Fruit fly (Drosophila melanogaster) whole organism, embryonic: ENCODE results near the gene CG13124.
A peak's percentile ranks its signal among the peaks of the same experiment; 100 is the strongest.

Source experiments
- Bgb ChIP-seq: fragments of 200-800 bp; sonication (Bioruptor generic); IDR thresholded peaks from 2 replicates; pipeline ENCODE4 v1.3.6; 2022; ENCODE audit warnings: missing biosample characterization, missing genetic modification characterization; ENCODE audit not compliant: partially characterized antibody
- BtbVII ChIP-seq: fragments of 200-800 bp; sonication (Bioruptor generic); optimal IDR thresholded peaks from 3 replicates; lab custom pipeline; 2017; ENCODE audit warnings: missing biosample characterization, mild to moderate bottlenecking, missing genetic modification characterization
- C15 ChIP-seq: fragments of 200-800 bp; sonication (Bioruptor generic); IDR thresholded peaks from 3 replicates; pipeline ENCODE4 v1.3.6; 2022; ENCODE audit warnings: missing biosample characterization, missing genetic modification characterization
- CG1024 ChIP-seq: fragments of 200-800 bp; sonication (Bioruptor generic); IDR thresholded peaks from 2 replicates; pipeline ENCODE4 v1.3.6; 2022; ENCODE audit warnings: missing biosample characterization, missing genetic modification characterization
- CG10267 ChIP-seq: fragments of 200-800 bp; sonication (Bioruptor generic); optimal IDR thresholded peaks from 2 replicates; lab custom pipeline; 2018; ENCODE audit warnings: missing biosample characterization, mild to moderate bottlenecking, missing genetic modification characterization, moderate library complexity
- CG11560 ChIP-seq: fragments of 200-800 bp; sonication (Bioruptor generic); IDR thresholded peaks from 3 replicates; pipeline ENCODE4 v1.3.6; 2022; ENCODE audit warnings: missing biosample characterization, missing genetic modification characterization
- CG12769 ChIP-seq: fragments of 200-800 bp; sonication (Bioruptor generic); optimal IDR thresholded peaks from 2 replicates; lab custom pipeline; 2019; ENCODE audit warnings: missing biosample characterization, mild to moderate bottlenecking, missing genetic modification characterization, moderate library complexity
- CG1529 ChIP-seq: fragments of 200-800 bp; sonication (Bioruptor generic); optimal IDR thresholded peaks from 3 replicates; lab custom pipeline; 2018; ENCODE audit warnings: missing biosample characterization, missing genetic modification characterization
- CG16779 ChIP-seq: fragments of 200-800 bp; sonication (Bioruptor generic); IDR thresholded peaks from 2 replicates; pipeline ENCODE4 v1.3.6; 2022; ENCODE audit warnings: missing biosample characterization, missing genetic modification characterization
- CG17328 ChIP-seq: fragments of 200-800 bp; sonication (Bioruptor generic); IDR thresholded peaks from 2 replicates; pipeline ENCODE4 v1.3.6; 2022; ENCODE audit warnings: missing biosample characterization, missing genetic modification characterization
- CG33557 ChIP-seq: fragments of 200-800 bp; sonication (Bioruptor generic); optimal IDR thresholded peaks from 2 replicates; lab custom pipeline; 2019; ENCODE audit warnings: missing biosample characterization, mild to moderate bottlenecking, missing genetic modification characterization, moderate library complexity
- CG3407 ChIP-seq: fragments of 200-800 bp; sonication (Bioruptor generic); optimal IDR thresholded peaks from 2 replicates; lab custom pipeline; 2018; ENCODE audit warnings: missing biosample characterization, mild to moderate bottlenecking, missing genetic modification characterization
- CG4360 ChIP-seq: fragments of 200-800 bp; sonication (Bioruptor generic); IDR thresholded peaks from 2 replicates; pipeline ENCODE4 v1.3.6; 2022; ENCODE audit warnings: missing biosample characterization, missing genetic modification characterization
- CG6254 ChIP-seq: fragments of 200-800 bp; sonication (Bioruptor generic); optimal IDR thresholded peaks from 3 replicates; lab custom pipeline; 2017; ENCODE audit warnings: mild to moderate bottlenecking, missing biosample characterization, missing genetic modification reagents, missing genetic modification characterization
- CG6272 ChIP-seq: fragments of 200-800 bp; sonication (Bioruptor generic); IDR thresholded peaks from 2 replicates; pipeline ENCODE4 v1.3.6; 2022; ENCODE audit warnings: missing biosample characterization, missing genetic modification characterization
- CG7963 ChIP-seq: fragments of 200-800 bp; sonication (Bioruptor generic); IDR thresholded peaks from 3 replicates; pipeline ENCODE4 v1.3.6; 2022; ENCODE audit warnings: missing biosample characterization, missing genetic modification characterization; ENCODE audit not compliant: partially characterized antibody
- CG9609 ChIP-seq: fragments of 200-800 bp; sonication (Bioruptor generic); optimal IDR thresholded peaks from 3 replicates; lab custom pipeline; 2016; ENCODE audit warnings: missing biosample characterization, missing genetic modification characterization
- Deaf1 ChIP-seq: fragments of 200-800 bp; optimal IDR thresholded peaks from 3 replicates; lab custom pipeline; 2019; ENCODE audit warnings: missing biosample characterization, mild to moderate bottlenecking, missing genetic modification characterization, moderate library complexity
- H15 ChIP-seq: fragments of 200-800 bp; sonication (Bioruptor generic); IDR thresholded peaks from 3 replicates; pipeline ENCODE4 v1.3.6; 2022; ENCODE audit warnings: missing biosample characterization, missing genetic modification characterization
- HLH3B ChIP-seq: fragments of 200-800 bp; sonication (Bioruptor generic); IDR thresholded peaks from 2 replicates; pipeline ENCODE4 v1.3.6; 2022; ENCODE audit warnings: missing biosample characterization, missing genetic modification characterization
- HLH4C ChIP-seq: fragments of 200-800 bp; sonication (Bioruptor generic); IDR thresholded peaks from 3 replicates; pipeline ENCODE4 v1.3.6; 2022; ENCODE audit warnings: missing biosample characterization, missing genetic modification characterization; ENCODE audit not compliant: partially characterized antibody
- Hr39 ChIP-seq: fragments of >200 bp; optimal IDR thresholded peaks from 2 replicates; lab custom pipeline; 2017
- Kr ChIP-seq: fragments of 200-800 bp; sonication (Bioruptor generic); optimal IDR thresholded peaks from 2 replicates; lab custom pipeline; 2017; ENCODE audit warnings: missing biosample characterization, mild to moderate bottlenecking, missing genetic modification characterization
- Nf-YB ChIP-seq: fragments of 200-800 bp; sonication (Bioruptor generic); optimal IDR thresholded peaks from 3 replicates; lab custom pipeline; 2019; ENCODE audit warnings: missing biosample characterization, mild to moderate bottlenecking, missing genetic modification characterization, moderate library complexity
- Optix ChIP-seq: fragments of 200-800 bp; sonication (Bioruptor generic); IDR thresholded peaks from 3 replicates; pipeline ENCODE4 v1.3.6; 2022; ENCODE audit warnings: missing biosample characterization, missing genetic modification characterization
- Ravus ChIP-seq: fragments of 200-800 bp; sonication (Bioruptor generic); IDR thresholded peaks from 2 replicates; pipeline ENCODE4 v1.3.6; 2022; ENCODE audit warnings: missing biosample characterization, missing genetic modification characterization
- Rx ChIP-seq: fragments of 200-800 bp; sonication (Bioruptor generic); IDR thresholded peaks from 2 replicates; pipeline ENCODE4 v1.3.6; 2022; ENCODE audit warnings: missing biosample characterization, missing genetic modification characterization
- Sox102F ChIP-seq: fragments of 200-800 bp; sonication (Bioruptor generic); optimal IDR thresholded peaks from 2 replicates; lab custom pipeline; 2018; ENCODE audit warnings: missing biosample characterization, mild to moderate bottlenecking, missing genetic modification characterization, moderate library complexity
- Tbp ChIP-seq: fragments of >200 bp; optimal IDR thresholded peaks from 2 replicates; lab custom pipeline; 2018; ENCODE audit warnings: missing biosample characterization, missing genetic modification characterization
- abd-A ChIP-seq: fragments of 200-800 bp; sonication (Bioruptor generic); optimal IDR thresholded peaks from 3 replicates; lab custom pipeline; 2019; ENCODE audit warnings: missing biosample characterization, mild to moderate bottlenecking, missing genetic modification characterization, moderate library complexity
- aop ChIP-seq: fragments of 200-800 bp; sonication (Bioruptor generic); IDR thresholded peaks from 2 replicates; pipeline ENCODE4 v1.3.6; 2022; ENCODE audit warnings: missing biosample characterization, missing genetic modification characterization
- ato ChIP-seq: fragments of 200-800 bp; sonication (Bioruptor generic); IDR thresholded peaks from 2 replicates; pipeline ENCODE4 v1.3.6; 2022; ENCODE audit warnings: missing biosample characterization, missing genetic modification characterization; ENCODE audit not compliant: partially characterized antibody
- bab2 ChIP-seq: fragments of 200-800 bp; sonication (Bioruptor generic); optimal IDR thresholded peaks from 2 replicates; lab custom pipeline; 2016; ENCODE audit warnings: missing biosample characterization, missing genetic modification characterization
- chinmo ChIP-seq: fragments of 200-800 bp; sonication (Bioruptor generic); IDR thresholded peaks from 4 replicates; pipeline ENCODE4 v1.3.6; 2022; ENCODE audit warnings: missing biosample characterization, missing genetic modification characterization; ENCODE audit not compliant: partially characterized antibody
- crp ChIP-seq, 2 experiments: fragments of 200-800 bp; sonication (Bioruptor generic); optimal IDR thresholded peaks; 2 replicates in 1 of 2; 3 replicates in 1 of 2; lab custom pipeline; 2017; ENCODE audit warnings: missing biosample characterization in 2 of 2, missing genetic modification characterization in 2 of 2, mild to moderate bottlenecking in 1 of 2, moderate library complexity in 1 of 2
- fd64A ChIP-seq: fragments of 200-800 bp; sonication (Bioruptor generic); optimal IDR thresholded peaks from 3 replicates; lab custom pipeline; 2018; ENCODE audit warnings: missing biosample characterization, mild to moderate bottlenecking, missing genetic modification characterization
- her ChIP-seq: fragments of 200-800 bp; sonication (Bioruptor generic); optimal IDR thresholded peaks from 2 replicates; lab custom pipeline; 2016; ENCODE audit warnings: missing biosample characterization, missing genetic modification characterization
- kay ChIP-seq: fragments of 200-800 bp; sonication (Bioruptor generic); optimal IDR thresholded peaks from 2 replicates; lab custom pipeline; 2016; ENCODE audit warnings: missing biosample characterization, missing genetic modification characterization
- lab ChIP-seq: fragments of 200-800 bp; sonication (Bioruptor generic); optimal IDR thresholded peaks from 3 replicates; lab custom pipeline; 2017; ENCODE audit warnings: missing biosample characterization, missing genetic modification characterization, mild to moderate bottlenecking, moderate library complexity, missing genetic modification reagents
- lola ChIP-seq, 3 experiments: fragments of >200 bp in 2 of 3; fragments of 200-800 bp in 1 of 3; sonication (Bioruptor generic) in 1 of 3; optimal IDR thresholded peaks; 2 replicates each; lab custom pipeline; 2017 to 2019; ENCODE audit warnings: missing biosample characterization in 3 of 3, missing genetic modification characterization in 3 of 3, mild to moderate bottlenecking in 1 of 3, moderate library complexity in 1 of 3
- mld ChIP-seq: fragments of 200-800 bp; sonication (Bioruptor generic); IDR thresholded peaks from 3 replicates; pipeline ENCODE4 v1.3.6; 2022; ENCODE audit warnings: missing biosample characterization, missing genetic modification characterization; ENCODE audit not compliant: partially characterized antibody
- nom ChIP-seq: fragments of 200-800 bp; sonication (Bioruptor generic); optimal IDR thresholded peaks from 2 replicates; lab custom pipeline; 2017; ENCODE audit warnings: missing biosample characterization, missing genetic modification characterization, mild to moderate bottlenecking, moderate library complexity, missing genetic modification reagents
- pnt ChIP-seq: fragments of 200-800 bp; sonication (Bioruptor generic); optimal IDR thresholded peaks from 3 replicates; lab custom pipeline; 2016; ENCODE audit warnings: missing biosample characterization, missing genetic modification characterization
- prd ChIP-seq, 3 experiments: fragments of >200 bp in 2 of 3; fragments of 200-800 bp in 1 of 3; sonication (Bioruptor generic) in 1 of 3; optimal IDR thresholded peaks in 2 of 3; IDR thresholded peaks in 1 of 3; 2 replicates in 2 of 3; 3 replicates in 1 of 3; pipeline versions ENCODE4 v1.3.6 to Lab custom; 2017 to 2022; ENCODE audit warnings: missing biosample characterization in 1 of 3, missing genetic modification characterization in 1 of 3
- sob ChIP-seq: fragments of 200-800 bp; sonication (Bioruptor generic); IDR thresholded peaks from 2 replicates; pipeline ENCODE4 v1.3.6; 2022; ENCODE audit warnings: missing biosample characterization, missing genetic modification characterization
- usp ChIP-seq: fragments of >200 bp; optimal IDR thresholded peaks from 2 replicates; lab custom pipeline; 2017; ENCODE audit warnings: missing biosample characterization, missing genetic modification characterization
- vvl ChIP-seq: fragments of 200-800 bp; sonication (Bioruptor generic); IDR thresholded peaks from 2 replicates; pipeline ENCODE4 v1.3.6; 2022; ENCODE audit warnings: missing biosample characterization, missing genetic modification characterization
- z ChIP-seq: fragments of 200-800 bp; sonication (Bioruptor generic); IDR thresholded peaks from 3 replicates; pipeline ENCODE4 v1.3.6; 2022; ENCODE audit warnings: missing biosample characterization, missing genetic modification characterization
- zfh2 ChIP-seq: fragments of 200-800 bp; sonication (Bioruptor generic); optimal IDR thresholded peaks from 2 replicates; lab custom pipeline; 2016; ENCODE audit warnings: missing biosample characterization, missing genetic modification characterization

CG13124 gene

DNA sequence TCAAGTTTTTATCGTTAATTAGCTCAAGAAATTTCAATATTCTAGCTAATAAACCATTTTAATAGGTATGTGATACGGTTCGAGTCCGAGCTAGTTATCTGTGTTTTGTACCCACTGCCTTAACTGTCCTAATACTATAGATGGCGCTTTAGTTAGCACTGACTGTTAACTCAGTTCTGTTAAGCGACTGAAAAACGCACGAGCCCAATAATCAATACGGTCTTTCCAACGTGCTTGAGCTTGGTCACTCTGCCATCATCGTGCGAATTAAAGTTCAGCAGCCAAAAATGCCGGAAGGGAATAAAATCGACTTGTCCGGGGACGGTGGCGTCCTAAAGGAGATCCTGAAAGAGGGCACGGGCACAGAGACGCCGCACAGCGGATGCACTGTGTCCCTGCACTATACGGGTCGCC is 20.6 kb downstream of the CG13124 start, which contains the start of gene Fkbp59 (continued):
- TF ChIP-seq CG1529 (no peak), BtbVII (GFP tag; lab: Kevin White, UChicago) (no peak), Nf-YB (GFP tag; lab: Kevin White, UChicago) (no peak), mld (GFP tag; lab: Robert Waterston, UW) (peak; percentile 84), crp (GFP tag; optimal IDR thresholded peaks at IDR 0.05; lab: Kevin White, UChicago) (no peak), HLH4C (GFP tag; lab: Robert Waterston, UW) (peak; percentile 99), CG9609 (GFP tag; lab: Kevin White, UChicago) (no peak), aop (GFP tag; lab: Robert Waterston, UW) (no peak), CG3407 (GFP tag; lab: Kevin White, UChicago) (no peak), vvl (0 out of 2 replicates have a peak, but pooled peaks have one; percentile 45), ato (peak; percentile 92), usp (GFP tag; lab: Kevin White, UChicago) (no peak), CG33557 (no peak), CG4360 (GFP tag; lab: Robert Waterston, UW) (no peak), CG1024 (GFP tag; lab: Robert Waterston, UW) (no peak), her (GFP tag; lab: Kevin White, UChicago) (peak; percentile 69), HLH3B (GFP tag; lab: Robert Waterston, UW) (no peak), C15 (GFP tag; lab: Robert Waterston, UW) (no peak), nom (GFP tag; lab: Kevin White, UChicago) (peak; percentile 22), Kr (GFP tag; lab: Kevin White, UChicago) (no peak), pnt (GFP tag; lab: Kevin White, UChicago) (no peak), zfh2 (GFP tag; lab: Kevin White, UChicago) (no peak), prd (optimal IDR thresholded peaks at IDR 0.05; lab: Kevin White, UChicago) (no peak), prd (GFP tag; IDR thresholded peaks at IDR 0.05; lab: Robert Waterston, UW) (peak; percentile 17; the same call in 1 of the 3 replicates), kay (GFP tag; lab: Kevin White, UChicago) (no peak), CG7963 (GFP tag; lab: Robert Waterston, UW) (peak; percentile 90)

DNA sequence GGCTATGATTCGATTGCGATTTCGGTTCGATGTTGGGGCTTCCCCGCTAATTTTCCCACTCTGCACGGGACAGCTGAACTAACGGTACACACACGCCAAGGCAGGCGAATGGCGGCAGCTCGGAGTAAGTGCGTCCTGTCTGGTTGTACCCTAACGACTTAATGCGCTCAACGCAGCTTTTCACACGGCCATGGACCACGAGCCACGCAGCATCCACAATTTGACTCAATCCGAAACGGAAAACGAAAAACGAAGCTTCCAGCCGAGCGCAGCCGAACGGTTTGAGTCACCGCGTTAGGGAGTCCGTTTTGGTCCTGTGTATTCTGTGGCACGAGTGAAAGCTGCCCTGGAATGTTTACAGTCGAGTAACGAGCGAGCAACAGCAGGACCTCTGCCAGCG is 22.3 kb downstream of the CG13124 start, which contains the start of gene nAChRalpha6:
Gene nAChRalpha6 (minus strand): TSS at position 165 of the 400 bp plus-strand sequence.
- TF ChIP-seq ato, result no peak
- no peak for TF ChIP-seq fd64A (GFP tag; lab: Kevin White, UChicago)
- TF ChIP-seq CG17328 (GFP tag; lab: Robert Waterston, UW), result no peak
- no peak for TF ChIP-seq CG7963 (GFP tag; lab: Robert Waterston, UW)
- no peak for TF ChIP-seq CG6272 (GFP tag; lab: Robert Waterston, UW)
- TF ChIP-seq CG6254 (GFP tag; lab: Kevin White, UChicago), result no peak
- peak; percentile 34 for TF ChIP-seq abd-A (tag; lab: Kevin White, UChicago)
- no peak for TF ChIP-seq bab2 (GFP tag; lab: Kevin White, UChicago)
- no peak for TF ChIP-seq CG10267 (tag; lab: Kevin White, UChicago)
- TF ChIP-seq H15 (GFP tag; lab: Robert Waterston, UW), result no peak
- TF ChIP-seq Sox102F (GFP tag; lab: Kevin White, UChicago), result no peak
- no peak for TF ChIP-seq CG12769 (tag; lab: Kevin White, UChicago)
- peak; percentile 92 for TF ChIP-seq z (GFP tag; lab: Robert Waterston, UW)
- TF ChIP-seq CG3407 (GFP tag; lab: Kevin White, UChicago), result no peak
- no peak for TF ChIP-seq lola (GFP tag; optimal IDR thresholded peaks at IDR 0.05; lab: Kevin White, UChicago)
- no peak for TF ChIP-seq Nf-YB (GFP tag; lab: Kevin White, UChicago)
- TF ChIP-seq Deaf1 (tag; lab: Kevin White, UChicago), result peak; percentile 93
- TF ChIP-seq Bgb (GFP tag; lab: Robert Waterston, UW), result peak; percentile 57; the same call in 1 of the 2 replicates
- TF ChIP-seq Hr39 (lab: Kevin White, UChicago), result no peak
- no peak for TF ChIP-seq CG16779 (GFP tag; lab: Robert Waterston, UW)
- TF ChIP-seq Tbp, result no peak
- no peak for TF ChIP-seq Optix (GFP tag; lab: Robert Waterston, UW)
- no peak for TF ChIP-seq sob (GFP tag; lab: Robert Waterston, UW)
- TF ChIP-seq Ravus (GFP tag; lab: Robert Waterston, UW), result no peak
- no peak for TF ChIP-seq lab
- 0 out of 4 replicates have a peak, but pooled peaks have one; percentile 54 for TF ChIP-seq chinmo (GFP tag; lab: Robert Waterston, UW)
- TF ChIP-seq CG11560, result no peak
- no peak for TF ChIP-seq Rx (GFP tag; lab: Robert Waterston, UW)
